Fruit fly (Drosophila melanogaster): Measurements from ENCODE around the gene CG3544.

DNA sequence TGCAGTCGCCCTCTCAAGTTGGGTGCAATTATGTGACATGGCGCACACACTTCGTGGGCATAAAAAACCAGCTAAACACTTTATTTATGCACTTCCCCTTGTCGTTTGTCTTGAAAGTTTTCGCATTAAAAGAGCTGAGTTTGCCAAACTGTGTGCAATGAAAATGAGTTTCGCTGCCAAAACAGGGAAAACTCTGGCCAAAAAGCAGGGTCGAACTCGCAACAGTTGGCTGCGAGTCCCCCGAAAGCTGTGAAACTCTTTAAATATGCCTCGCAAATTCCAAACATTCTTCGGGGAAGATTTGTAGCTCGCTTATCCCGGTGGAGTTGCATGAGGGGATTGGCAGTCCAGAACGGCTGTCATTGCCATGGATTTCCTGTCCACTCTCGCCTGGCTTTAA lies 4.0 kb upstream of the CG3544 start, which contains the start of gene Gr21a:
- TF ChIP-seq Dll (optimal IDR thresholded peaks at IDR 0.05) = no peak
- no peak for TF ChIP-seq psq (optimal IDR thresholded peaks at IDR 0.05)
- no peak for TF ChIP-seq EcR (GFP tag; optimal IDR thresholded peaks at IDR 0.05)
